Fruit fly (Drosophila melanogaster) whole organism, prepupa: Measurements from ENCODE around the gene Grasp65.
A peak's percentile ranks its signal among the peaks of the same experiment; 100 is the strongest.

Source experiments
- CG8632 ChIP-seq: fragments of 200-800 bp; sonication (Bioruptor generic); optimal IDR thresholded peaks from 3 replicates; lab custom pipeline; 2016; ENCODE audit warnings: missing biosample characterization, missing genetic modification characterization
- Eip78C ChIP-seq: fragments of 200-800 bp; sonication (Bioruptor generic); peaks from one replicate; lab custom pipeline; 2016; ENCODE audit warnings: missing biosample characterization, missing genetic modification characterization
- Ets21C ChIP-seq: fragments of 200-800 bp; sonication (Bioruptor generic); optimal IDR thresholded peaks from 3 replicates; lab custom pipeline; 2016; ENCODE audit warnings: missing biosample characterization, missing genetic modification characterization
- Ets96B ChIP-seq: fragments of 200-800 bp; optimal IDR thresholded peaks from 2 replicates; lab custom pipeline; 2019; ENCODE audit warnings: missing biosample characterization, mild to moderate bottlenecking, missing genetic modification characterization, moderate library complexity
- Gug ChIP-seq: fragments of 200-800 bp; sonication (Bioruptor generic); IDR thresholded peaks from 2 replicates; pipeline ENCODE4 v1.3.6; 2022; ENCODE audit warnings: missing biosample characterization, missing genetic modification characterization
- Hr39 ChIP-seq: fragments of 200-800 bp; sonication (Bioruptor generic); optimal IDR thresholded peaks from 2 replicates; lab custom pipeline; 2016; ENCODE audit warnings: missing biosample characterization, missing genetic modification characterization
- cyc ChIP-seq: fragments of 200-800 bp; sonication (Bioruptor generic); optimal IDR thresholded peaks from 3 replicates; lab custom pipeline; 2016; ENCODE audit warnings: missing biosample characterization, missing genetic modification characterization
- eg ChIP-seq: fragments of 200-800 bp; sonication (Bioruptor generic); IDR thresholded peaks from 3 replicates; pipeline ENCODE4 v1.3.6; 2022; ENCODE audit warnings: missing biosample characterization, missing genetic modification characterization
- fkh ChIP-seq: fragments of 200-800 bp; sonication (Bioruptor generic); optimal IDR thresholded peaks from 3 replicates; lab custom pipeline; 2017; ENCODE audit warnings: missing biosample characterization, mild to moderate bottlenecking, missing genetic modification characterization, moderate library complexity
- pdm3 ChIP-seq: fragments of 200-800 bp; sonication (Bioruptor generic); optimal IDR thresholded peaks from 3 replicates; lab custom pipeline; 2016; ENCODE audit warnings: missing biosample characterization, missing genetic modification characterization

DNA sequence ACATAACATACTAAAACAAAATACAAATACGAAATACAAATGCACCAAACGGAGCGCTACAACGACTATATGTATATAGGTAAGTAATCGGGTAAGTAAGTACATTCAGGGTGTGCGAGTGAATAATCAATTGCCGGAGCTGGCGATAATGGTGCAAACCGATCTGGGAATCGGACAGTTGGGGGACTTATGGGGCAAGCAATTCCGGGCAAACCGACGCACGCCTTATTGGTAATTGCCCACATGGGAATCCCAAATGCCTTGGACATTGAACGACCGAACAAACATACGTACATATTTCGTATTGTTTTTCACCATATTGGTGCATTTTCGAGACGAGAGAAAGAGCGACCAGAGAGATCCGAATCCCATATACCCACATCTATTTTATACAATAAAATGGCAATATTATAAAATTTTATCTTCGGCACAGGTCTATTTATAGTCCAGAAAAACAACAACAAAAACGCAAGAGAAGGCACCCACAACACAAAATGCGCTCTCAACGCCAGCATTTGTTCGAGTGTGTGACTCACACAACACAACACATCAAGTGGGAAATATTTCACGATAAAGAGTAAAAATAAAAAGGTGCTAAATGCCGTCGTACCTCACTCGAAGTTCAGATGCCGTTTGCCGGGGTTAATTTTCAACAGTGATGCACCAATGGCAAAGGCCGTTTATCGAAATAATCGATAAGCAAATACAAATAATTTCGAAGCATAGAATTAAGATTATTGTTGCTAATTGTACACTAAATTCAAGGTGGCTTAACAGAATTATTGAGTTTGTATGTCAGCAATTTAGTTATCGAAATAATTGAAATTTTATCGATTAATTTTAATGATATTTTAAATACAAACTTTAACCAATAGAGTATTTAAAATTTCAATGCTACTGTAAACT, 24.3 kb upstream of the Grasp65 start:
- TF ChIP-seq CG8632 (GFP tag; lab: Kevin White, UChicago): no peak
- TF ChIP-seq pdm3: no peak
- TF ChIP-seq eg: no peak
- TF ChIP-seq Ets96B (tag; lab: Kevin White, UChicago): no peak
- peak; percentile 12 for TF ChIP-seq Hr39 (GFP tag; lab: Kevin White, UChicago)
- TF ChIP-seq cyc: no peak
- TF ChIP-seq Ets21C (GFP tag; lab: Kevin White, UChicago): no peak
- no peak for TF ChIP-seq Gug (GFP tag; lab: Robert Waterston, UW)
- peak; percentile 13 for TF ChIP-seq Eip78C (GFP tag; lab: Kevin White, UChicago)
- no peak for TF ChIP-seq fkh (GFP tag; lab: Kevin White, UChicago)
